Fruit fly (Drosophila melanogaster): ENCODE results near the gene CG17261.

The CG17261 gene

DNA sequence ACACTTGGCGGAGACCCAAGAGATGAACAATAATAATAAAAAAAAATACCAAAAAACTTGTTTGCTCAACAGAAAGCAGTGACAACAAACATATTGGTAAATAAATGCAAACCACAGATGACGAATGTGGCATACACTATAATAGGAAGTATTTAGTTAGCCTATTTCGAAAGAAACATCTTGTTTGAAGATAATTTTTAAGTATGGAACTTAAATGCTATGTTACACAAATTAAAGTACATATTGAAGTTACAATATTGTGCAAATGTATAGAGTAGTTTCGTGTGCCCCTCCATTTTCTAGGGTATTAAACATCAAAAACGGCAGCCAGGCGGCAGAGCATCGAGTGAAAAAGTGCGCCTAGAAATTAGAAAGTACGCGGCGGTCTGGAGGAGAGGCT lies 39.0 kb upstream of the CG17261 start (continued):
- TF ChIP-seq CG10274 (GFP tag; optimal IDR thresholded peaks at IDR 0.05) (no peak), CG32767 (GFP tag; IDR thresholded peaks at IDR 0.05) (0 out of 2 replicates have a peak, but pooled peaks have one; percentile 13), Dek (tag; optimal IDR thresholded peaks at IDR 0.05) (peak; percentile 28), Xrp1 (GFP tag; IDR thresholded peaks at IDR 0.05) (peak; percentile 40; the same call in 1 of the 2 replicates), CG8359 (GFP tag; optimal IDR thresholded peaks at IDR 0.05; ENCODE audit: borderline replicate concordance) (no peak), exex (tag; optimal IDR thresholded peaks at IDR 0.05) (no peak), CG1647 (GFP tag; optimal IDR thresholded peaks at IDR 0.05) (no peak), eyg (GFP tag; optimal IDR thresholded peaks at IDR 0.05) (no peak), Vsx1 (GFP tag; optimal IDR thresholded peaks at IDR 0.05) (no peak), CG31388 (GFP tag; optimal IDR thresholded peaks at IDR 0.05) (no peak), chm (GFP tag; IDR thresholded peaks at IDR 0.05) (no peak), CG6175 (GFP tag; IDR thresholded peaks at IDR 0.05) (no peak), CG15514 (GFP tag; optimal IDR thresholded peaks at IDR 0.05) (no peak), CG34422 (GFP tag; IDR thresholded peaks at IDR 0.05) (no peak), CG2889 (GFP tag; IDR thresholded peaks at IDR 0.05) (no peak), fd3F (GFP tag; optimal IDR thresholded peaks at IDR 0.05) (peak; percentile 6), fu2 (GFP tag; optimal IDR thresholded peaks at IDR 0.05) (no peak), CG10366 (GFP tag; IDR thresholded peaks at IDR 0.05) (peak; percentile 40; the same call in 1 of the 2 replicates), CG7987 (GFP tag; optimal IDR thresholded peaks at IDR 0.05) (no peak), CG10654 (GFP tag; optimal IDR thresholded peaks at IDR 0.05) (peak; percentile 16), zfh1 (GFP tag; IDR thresholded peaks at IDR 0.05) (0 out of 3 replicates have a peak, but pooled peaks have one; percentile 32), CG18476 (GFP tag; optimal IDR thresholded peaks at IDR 0.05) (peak; percentile 4), Six4 (GFP tag; optimal IDR thresholded peaks at IDR 0.05) (peak; percentile 45), fru (optimal IDR thresholded peaks at IDR 0.05) (no peak), ab (GFP tag; optimal IDR thresholded peaks at IDR 0.05) (no peak), her (GFP tag; optimal IDR thresholded peaks at IDR 0.05) (no peak), C15 (GFP tag; IDR thresholded peaks at IDR 0.05) (no peak), CG9932 (GFP tag; IDR thresholded peaks at IDR 0.05) (no peak), amos (GFP tag; IDR thresholded peaks at IDR 0.05; ENCODE audit: partially characterized antibody) (no peak), cato (GFP tag; optimal IDR thresholded peaks at IDR 0.05; ENCODE audit: borderline replicate concordance) (no peak), odd (GFP tag; optimal IDR thresholded peaks at IDR 0.05) (peak; percentile 51), al (GFP tag; IDR thresholded peaks at IDR 0.05) (no peak), dpn (GFP tag; optimal IDR thresholded peaks at IDR 0.05) (peak in 1 of 2 experiments; percentile 41), CG30020 (tag; optimal IDR thresholded peaks at IDR 0.05) (no peak), dan (GFP tag; IDR thresholded peaks at IDR 0.05) (no peak), CG12659 (GFP tag; optimal IDR thresholded peaks at IDR 0.05) (peak; percentile 57), lola (GFP tag; optimal IDR thresholded peaks at IDR 0.05) (peak in 1 of 3 experiments; percentile 19), CG12236 (GFP tag; optimal IDR thresholded peaks at IDR 0.05) (no peak), Usf (GFP tag; optimal IDR thresholded peaks at IDR 0.05) (no peak), dmrt99B (tag; optimal IDR thresholded peaks at IDR 0.05) (peak; percentile 86), ttk (GFP tag; IDR thresholded peaks at IDR 0.05) (peak; percentile 14; the same call in 1 of the 2 replicates), Sox100B (GFP tag; optimal IDR thresholded peaks at IDR 0.05) (peak; percentile 75), CG32532 (GFP tag; IDR thresholded peaks at IDR 0.05) (no peak), NfI (GFP tag; optimal IDR thresholded peaks at IDR 0.05) (peak; percentile 26), Dad (GFP tag; optimal IDR thresholded peaks at IDR 0.05) (no peak), CG2678 (tag; optimal IDR thresholded peaks at IDR 0.05) (peak; percentile 78), tap (tag; optimal IDR thresholded peaks at IDR 0.05) (no peak), Dll (GFP tag; IDR thresholded peaks at IDR 0.05; ENCODE audit: partially characterized antibody) (no peak), aop (GFP tag; IDR thresholded peaks at IDR 0.05) (no peak), yki (optimal IDR thresholded peaks at IDR 0.05) (no peak), Oaz (GFP tag; IDR thresholded peaks at IDR 0.05) (no peak), cg (GFP tag; optimal IDR thresholded peaks at IDR 0.05) (no peak)
